Worm (Caenorhabditis elegans): ENCODE results near the gene par-1.

- TF ChIP-seq ceh-31 (tag; optimal IDR thresholded peaks at IDR 0.05) (no peak), lim-6 (tag; optimal IDR thresholded peaks at IDR 0.05) (no peak)
These were observed 20.6 kb upstream of the par-1 start for ce11 chrV:14165745-14166144.
